Fruit fly (Drosophila melanogaster) whole organism, embryonic: ENCODE measurements around the gene RhoGDI.

Source experiments
- Abd-B ChIP-seq: fragments of 200-800 bp; sonication (Bioruptor generic); optimal IDR thresholded peaks from 2 replicates; lab custom pipeline; 2018; ENCODE audit warnings: missing biosample characterization, mild to moderate bottlenecking, missing genetic modification characterization, moderate library complexity
- Asciz ChIP-seq: fragments of 200-800 bp; sonication (Bioruptor generic); optimal IDR thresholded peaks from 2 replicates; lab custom pipeline; 2017; ENCODE audit warnings: missing biosample characterization, mild to moderate bottlenecking, missing genetic modification characterization, missing genetic modification reagents
- Awh ChIP-seq: fragments of 200-800 bp; sonication (Bioruptor generic); IDR thresholded peaks from 2 replicates; pipeline ENCODE4, ENCODE4 v1.3.6; 2022; ENCODE audit warnings: missing biosample characterization, missing genetic modification characterization
- CG10147 ChIP-seq: fragments of 200-800 bp; sonication (Bioruptor generic); optimal IDR thresholded peaks from 2 replicates; lab custom pipeline; 2019; ENCODE audit warnings: missing biosample characterization, mild to moderate bottlenecking, missing genetic modification characterization, moderate library complexity
- CG10462 ChIP-seq: fragments of 200-800 bp; sonication (Bioruptor generic); optimal IDR thresholded peaks from 2 replicates; lab custom pipeline; 2016; ENCODE audit warnings: missing biosample characterization, missing genetic modification characterization
- CG10543 ChIP-seq: fragments of 200-800 bp; sonication (Bioruptor generic); optimal IDR thresholded peaks from 3 replicates; lab custom pipeline; 2017; ENCODE audit warnings: missing biosample characterization, mild to moderate bottlenecking, missing genetic modification characterization, moderate library complexity
- CG12744 ChIP-seq: fragments of 200-800 bp; sonication (Bioruptor generic); optimal IDR thresholded peaks from 2 replicates; lab custom pipeline; 2016; ENCODE audit warnings: missing biosample characterization, missing genetic modification characterization
- CG13287 ChIP-seq: fragments of 200-800 bp; sonication (Bioruptor generic); IDR thresholded peaks from 2 replicates; pipeline ENCODE4 v1.3.6; 2022; ENCODE audit warnings: missing biosample characterization, missing genetic modification characterization; ENCODE audit not compliant: partially characterized antibody
- CG15073 ChIP-seq: fragments of 200-800 bp; sonication (Bioruptor generic); optimal IDR thresholded peaks from 2 replicates; lab custom pipeline; 2016; ENCODE audit warnings: missing biosample characterization, missing genetic modification characterization
- CG15269 ChIP-seq: fragments of 200-800 bp; sonication (Bioruptor generic); optimal IDR thresholded peaks from 2 replicates; lab custom pipeline; 2018; ENCODE audit warnings: missing biosample characterization, mild to moderate bottlenecking, missing genetic modification characterization, moderate library complexity
- CG1529 ChIP-seq: fragments of 200-800 bp; sonication (Bioruptor generic); optimal IDR thresholded peaks from 3 replicates; lab custom pipeline; 2018; ENCODE audit warnings: missing biosample characterization, missing genetic modification characterization
- CG16813 ChIP-seq: fragments of 200-800 bp; sonication (Bioruptor generic); IDR thresholded peaks from 3 replicates; pipeline ENCODE4 v1.3.6; 2022; ENCODE audit warnings: missing biosample characterization, missing genetic modification characterization; ENCODE audit not compliant: partially characterized antibody
- CG16815 ChIP-seq: fragments of 200-800 bp; sonication (Bioruptor generic); optimal IDR thresholded peaks from 3 replicates; lab custom pipeline; 2017; ENCODE audit warnings: missing biosample characterization, mild to moderate bottlenecking, missing genetic modification characterization
- CG1792 ChIP-seq: fragments of 200-800 bp; sonication (Bioruptor generic); optimal IDR thresholded peaks from 2 replicates; lab custom pipeline; 2016; ENCODE audit warnings: missing biosample characterization, missing genetic modification characterization
- CG31441 ChIP-seq: fragments of 200-800 bp; sonication (Bioruptor generic); IDR thresholded peaks from 2 replicates; pipeline ENCODE4 v1.3.6; 2022; ENCODE audit warnings: missing biosample characterization, missing genetic modification characterization
- CG33213 ChIP-seq: fragments of 200-800 bp; sonication (Bioruptor generic); optimal IDR thresholded peaks from 3 replicates; lab custom pipeline; 2016; ENCODE audit warnings: missing biosample characterization, missing genetic modification characterization
- CG3407 ChIP-seq: fragments of 200-800 bp; sonication (Bioruptor generic); optimal IDR thresholded peaks from 2 replicates; lab custom pipeline; 2018; ENCODE audit warnings: missing biosample characterization, mild to moderate bottlenecking, missing genetic modification characterization
- CG43689 ChIP-seq: fragments of 200-800 bp; sonication (Bioruptor generic); IDR thresholded peaks from 2 replicates; pipeline ENCODE4 v1.3.6; 2022; ENCODE audit warnings: missing biosample characterization, missing genetic modification characterization
- CG4404 ChIP-seq: fragments of 200-800 bp; sonication (Bioruptor generic); IDR thresholded peaks from 2 replicates; pipeline ENCODE4 v1.3.6; 2022; ENCODE audit warnings: missing biosample characterization, missing genetic modification characterization
- CG4617 ChIP-seq: fragments of 200-800 bp; sonication (Bioruptor generic); optimal IDR thresholded peaks from 3 replicates; lab custom pipeline; 2016; ENCODE audit warnings: missing biosample characterization, missing genetic modification characterization, borderline replicate concordance
- CG5953 ChIP-seq: fragments of 200-800 bp; sonication (Bioruptor generic); IDR thresholded peaks from 2 replicates; pipeline ENCODE4 v1.3.6; 2022; ENCODE audit warnings: missing biosample characterization, missing genetic modification characterization
- CG7372 ChIP-seq: fragments of 200-800 bp; sonication (Bioruptor generic); IDR thresholded peaks from 2 replicates; pipeline ENCODE4 v1.3.6; 2022; ENCODE audit warnings: missing biosample characterization, missing genetic modification characterization
- CTCF ChIP-seq: fragments of 200-800 bp; sonication (Bioruptor generic); optimal IDR thresholded peaks from 2 replicates; lab custom pipeline; 2017; ENCODE audit warnings: missing biosample characterization, mild to moderate bottlenecking, missing genetic modification characterization, moderate library complexity
- Camta ChIP-seq: fragments of 200-800 bp; sonication (Bioruptor generic); optimal IDR thresholded peaks from 2 replicates; lab custom pipeline; 2016; ENCODE audit warnings: missing biosample characterization, missing genetic modification characterization
- Dbx ChIP-seq: fragments of 200-800 bp; sonication (Bioruptor generic); IDR thresholded peaks from 3 replicates; pipeline ENCODE4 v1.3.6; 2022; ENCODE audit warnings: missing biosample characterization, missing genetic modification characterization
- Deaf1 ChIP-seq: fragments of 200-800 bp; optimal IDR thresholded peaks from 3 replicates; lab custom pipeline; 2019; ENCODE audit warnings: missing biosample characterization, mild to moderate bottlenecking, missing genetic modification characterization, moderate library complexity
- Drgx ChIP-seq: fragments of 200-800 bp; sonication (Bioruptor generic); IDR thresholded peaks from 2 replicates; pipeline ENCODE4 v1.3.6; 2022; ENCODE audit warnings: missing biosample characterization, missing genetic modification characterization
- Lpt ChIP-seq: fragments of >200 bp; optimal IDR thresholded peaks from 2 replicates; lab custom pipeline; 2018; ENCODE audit warnings: missing biosample characterization, missing genetic modification characterization
- Mes4 ChIP-seq: fragments of 200-800 bp; sonication (Bioruptor generic); optimal IDR thresholded peaks from 2 replicates; lab custom pipeline; 2016; ENCODE audit warnings: missing biosample characterization, missing genetic modification characterization
- Opbp ChIP-seq: fragments of 200-800 bp; sonication (Bioruptor generic); IDR thresholded peaks from 3 replicates; pipeline ENCODE4 v1.3.6; 2022; ENCODE audit warnings: missing biosample characterization, missing genetic modification characterization; ENCODE audit not compliant: partially characterized antibody
- Rx ChIP-seq: fragments of 200-800 bp; sonication (Bioruptor generic); IDR thresholded peaks from 2 replicates; pipeline ENCODE4 v1.3.6; 2022; ENCODE audit warnings: missing biosample characterization, missing genetic modification characterization
- al ChIP-seq: fragments of 200-800 bp; sonication (Bioruptor generic); IDR thresholded peaks from 2 replicates; pipeline ENCODE4 v1.3.6; 2022; ENCODE audit warnings: missing biosample characterization, missing genetic modification characterization
- cas ChIP-seq: fragments of 200-800 bp; sonication (Bioruptor generic); IDR thresholded peaks from 2 replicates; pipeline ENCODE4 v1.3.6; 2022; ENCODE audit warnings: missing biosample characterization, missing genetic modification characterization
- cwo ChIP-seq: fragments of 200-800 bp; sonication (Bioruptor generic); optimal IDR thresholded peaks from 3 replicates; lab custom pipeline; 2017; ENCODE audit warnings: missing biosample characterization, missing genetic modification characterization, mild to moderate bottlenecking, moderate library complexity, missing genetic modification reagents
- da ChIP-seq: fragments of 200-800 bp; sonication (Bioruptor generic); optimal IDR thresholded peaks from 2 replicates; lab custom pipeline; 2016; ENCODE audit warnings: missing biosample characterization, missing genetic modification characterization
- en ChIP-seq: fragments of 200-800 bp; sonication (Bioruptor generic); optimal IDR thresholded peaks from 2 replicates; lab custom pipeline; 2016; ENCODE audit warnings: missing biosample characterization, missing genetic modification characterization
- fd3F ChIP-seq: fragments of 200-800 bp; sonication (Bioruptor generic); optimal IDR thresholded peaks from 2 replicates; lab custom pipeline; 2018; ENCODE audit warnings: missing biosample characterization, mild to moderate bottlenecking, missing genetic modification characterization, moderate library complexity
- gsb-n ChIP-seq: fragments of 200-800 bp; sonication (Bioruptor generic); optimal IDR thresholded peaks from 3 replicates; lab custom pipeline; 2018; ENCODE audit warnings: missing biosample characterization, mild to moderate bottlenecking, missing genetic modification characterization
- hbn ChIP-seq: fragments of 200-800 bp; sonication (Bioruptor generic); IDR thresholded peaks from 2 replicates; pipeline ENCODE4 v1.3.6; 2022; ENCODE audit warnings: missing biosample characterization, missing genetic modification characterization; ENCODE audit not compliant: partially characterized antibody
- insv ChIP-seq, 2 experiments: fragments of 200-800 bp; sonication (Bioruptor generic); optimal IDR thresholded peaks; 3 replicates each; lab custom pipeline; 2016 to 2018; ENCODE audit warnings: missing biosample characterization in 2 of 2, missing genetic modification characterization in 2 of 2
- knrl ChIP-seq: fragments of 200-800 bp; sonication (Bioruptor generic); IDR thresholded peaks from 3 replicates; pipeline ENCODE4 v1.3.6; 2022; ENCODE audit warnings: missing biosample characterization, missing genetic modification characterization; ENCODE audit not compliant: partially characterized antibody
- lmd ChIP-seq: fragments of 200-800 bp; sonication (Bioruptor generic); IDR thresholded peaks from 2 replicates; pipeline ENCODE4 v1.3.6; 2022; ENCODE audit warnings: missing biosample characterization, missing genetic modification characterization
- nau ChIP-seq: fragments of 200-800 bp; sonication (Bioruptor generic); optimal IDR thresholded peaks from 3 replicates; lab custom pipeline; 2017; ENCODE audit warnings: missing biosample characterization, mild to moderate bottlenecking, missing genetic modification characterization, missing genetic modification reagents
- peb ChIP-seq: fragments of 200-800 bp; sonication (Bioruptor generic); IDR thresholded peaks from 2 replicates; pipeline ENCODE4 v1.3.6; 2022; ENCODE audit warnings: missing biosample characterization, missing genetic modification characterization
- sna ChIP-seq: fragments of 200-800 bp; sonication (Bioruptor generic); IDR thresholded peaks from 2 replicates; pipeline ENCODE4 v1.3.6; 2022; ENCODE audit warnings: missing biosample characterization, missing genetic modification characterization; ENCODE audit not compliant: partially characterized antibody
- tgo ChIP-seq: fragments of 200-800 bp; sonication (Bioruptor generic); IDR thresholded peaks from 3 replicates; pipeline ENCODE4 v1.3.6; 2022; ENCODE audit warnings: missing biosample characterization, missing genetic modification characterization
- tll ChIP-seq, 2 experiments: fragments of 200-800 bp in 1 of 2; fragments of >200 bp in 1 of 2; sonication (Bioruptor generic) in 1 of 2; optimal IDR thresholded peaks; 2 replicates each; lab custom pipeline; 2017 to 2019; ENCODE audit warnings: missing biosample characterization in 2 of 2, missing genetic modification characterization in 2 of 2, mild to moderate bottlenecking in 1 of 2, moderate library complexity in 1 of 2
- unpg ChIP-seq: fragments of 200-800 bp; sonication (Bioruptor generic); optimal IDR thresholded peaks from 3 replicates; lab custom pipeline; 2018; ENCODE audit warnings: missing biosample characterization, mild to moderate bottlenecking, missing genetic modification characterization, moderate library complexity
- vfl ChIP-seq: fragments of 200-800 bp; sonication (Bioruptor generic); optimal IDR thresholded peaks from 2 replicates; lab custom pipeline; 2016; ENCODE audit warnings: missing biosample characterization, missing genetic modification characterization
- z ChIP-seq: fragments of 200-800 bp; sonication (Bioruptor generic); IDR thresholded peaks from 3 replicates; pipeline ENCODE4 v1.3.6; 2022; ENCODE audit warnings: missing biosample characterization, missing genetic modification characterization

Gene RhoGDI

dm6 chr3L:19928435-19929011, at the start of gene RhoGDI, which contains the start of gene CG8004:
Gene RhoGDI, plus strand, starts transcription at chr3L:19928743.
Gene CG8004, minus strand, starts transcription at chr3L:19928508.
- TF ChIP-seq Mes4 (peak; percentile 41), Lpt (GFP tag; lab: Kevin White, UChicago) (no peak), lmd (GFP tag; lab: Robert Waterston, UW) (peak; percentile 58; the same call in 1 of the 2 replicates), CG10543 (peak; percentile 7), CG4404 (no peak), hbn (GFP tag; lab: Robert Waterston, UW) (0 out of 2 replicates have a peak, but pooled peaks have one; percentile 26), Abd-B (GFP tag; lab: Kevin White, UChicago) (peak; percentile 62), CG10147 (GFP tag; lab: Kevin White, UChicago) (peak; percentile 18), peb (GFP tag; lab: Robert Waterston, UW) (no peak), CG4617 (GFP tag; lab: Kevin White, UChicago) (peak; percentile 96), CG7372 (GFP tag; lab: Robert Waterston, UW) (no peak), Asciz (no peak), al (GFP tag; lab: Robert Waterston, UW) (0 out of 2 replicates have a peak, but pooled peaks have one; percentile 9), CG16815 (no peak), Camta (peak; percentile 70), CG1792 (peak; percentile 42), insv (GFP tag; optimal IDR thresholded peaks at IDR 0.05; lab: Kevin White, UChicago) (peak; percentile 75 to 95), cwo (GFP tag; lab: Kevin White, UChicago) (no peak), CG16813 (GFP tag; lab: Robert Waterston, UW) (no peak), Awh (GFP tag; lab: Robert Waterston, UW) (0 out of 2 replicates have a peak, but pooled peaks have one; percentile 40), en (no peak), knrl (GFP tag; lab: Robert Waterston, UW) (no peak), nau (GFP tag; lab: Kevin White, UChicago) (no peak), fd3F (peak; percentile 47), CG1529 (GFP tag; lab: Kevin White, UChicago) (no peak), Deaf1 (tag; lab: Kevin White, UChicago) (no peak), sna (GFP tag; lab: Robert Waterston, UW) (0 out of 2 replicates have a peak, but pooled peaks have one; percentile 29), Drgx (GFP tag; lab: Robert Waterston, UW) (0 out of 2 replicates have a peak, but pooled peaks have one; percentile 12), cas (no peak), gsb-n (tag; lab: Kevin White, UChicago) (no peak), CG43689 (GFP tag; lab: Robert Waterston, UW) (no peak), CG31441 (GFP tag; lab: Robert Waterston, UW) (peak; percentile 62), CTCF (peak; percentile 4), tll (GFP tag; optimal IDR thresholded peaks at IDR 0.05; lab: Kevin White, UChicago) (peak in 1 of 2 experiments; percentile 60), CG33213 (GFP tag; lab: Kevin White, UChicago) (peak; percentile 76), tgo (GFP tag; lab: Robert Waterston, UW) (peak; percentile 59; the same call in 2 of the 3 replicates), CG15073 (no peak), da (GFP tag; lab: Kevin White, UChicago) (no peak), CG13287 (peak; percentile 60; the same call in 1 of the 2 replicates), CG5953 (GFP tag; lab: Robert Waterston, UW) (peak; percentile 50; the same call in 1 of the 2 replicates), CG3407 (GFP tag; lab: Kevin White, UChicago) (no peak), CG12744 (GFP tag; lab: Kevin White, UChicago) (peak; percentile 54), Rx (GFP tag; lab: Robert Waterston, UW) (peak; percentile 56; the same call in 1 of the 2 replicates), z (GFP tag; lab: Robert Waterston, UW) (no peak), Opbp (no peak), unpg (GFP tag; lab: Kevin White, UChicago) (peak; percentile 68), vfl (GFP tag; lab: Kevin White, UChicago) (peak; percentile 63), CG15269 (peak; percentile 60), Dbx (GFP tag; lab: Robert Waterston, UW) (peak; percentile 51; the same call in 2 of the 3 replicates), CG10462 (GFP tag; lab: Kevin White, UChicago) (peak; percentile 28)
